Worm (Caenorhabditis elegans): ENCODE data around the gene F21G4.6.

The F21G4.6 gene

ce11 chrX:9932226-9932773, 15.1 kb upstream of the F21G4.6 start, which contains the start of gene tsp-21:
tsp-21 (plus strand) TSS chrX:9932371.
- TF ChIP-seq egl-13 (tag; optimal IDR thresholded peaks at IDR 0.05) (no peak), nhr-237 (tag; optimal IDR thresholded peaks at IDR 0.05) (peak; percentile 71), unc-130 (tag; optimal IDR thresholded peaks at IDR 0.05) (no peak), grh-1 (GFP tag; IDR thresholded peaks at IDR 0.05) (0 out of 2 replicates have a peak, but pooled peaks have one; percentile 9), sptf-1 (tag; optimal IDR thresholded peaks at IDR 0.05) (no peak), lin-15B (tag; optimal IDR thresholded peaks at IDR 0.05) (no peak), nhr-77 (tag; optimal IDR thresholded peaks at IDR 0.05) (peak; percentile 77), ztf-4 (tag; optimal IDR thresholded peaks at IDR 0.05) (peak; percentile 52), isw-1 (GFP tag; IDR thresholded peaks at IDR 0.05) (no peak), ces-1 (GFP tag; optimal IDR thresholded peaks at IDR 0.05) (no peak), lin-39 (tag; optimal IDR thresholded peaks at IDR 0.05) (no peak), alr-1 (tag; optimal IDR thresholded peaks at IDR 0.05; ENCODE audit: borderline replicate concordance) (no peak), nhr-12 (tag; optimal IDR thresholded peaks at IDR 0.05) (no peak), nhr-19 (GFP tag; conservative IDR thresholded peaks at IDR 0.05) (peak; percentile 57), mab-9 (GFP tag; IDR thresholded peaks at IDR 0.05) (no peak), pqm-1 (tag; optimal IDR thresholded peaks at IDR 0.05) (no peak), ama-1 (optimal IDR thresholded peaks at IDR 0.05) (no peak), dsc-1 (tag; optimal IDR thresholded peaks at IDR 0.05) (peak; percentile 11), nhr-47 (tag; optimal IDR thresholded peaks at IDR 0.05) (peak; percentile 69), skn-1 (tag; optimal IDR thresholded peaks at IDR 0.05) (peak; percentile 84), pax-3 (tag; optimal IDR thresholded peaks at IDR 0.05) (no peak), nhr-76 (tag; optimal IDR thresholded peaks at IDR 0.05) (no peak), unc-86 (tag; optimal IDR thresholded peaks at IDR 0.05) (peak; percentile 5), C04F5.9 (tag; optimal IDR thresholded peaks at IDR 0.05) (no peak), fos-1 (tag; optimal IDR thresholded peaks at IDR 0.05) (peak; percentile 76), hlh-17 (GFP tag; optimal IDR thresholded peaks at IDR 0.05; ENCODE audit: borderline replicate concordance) (no peak), efl-1 (optimal IDR thresholded peaks at IDR 0.05) (peak; percentile 19 to 54), efl-1 (GFP tag; optimal IDR thresholded peaks at IDR 0.05 in 1 of 2) (peak in 1 of 2 experiments; percentile 65), sox-4 (tag; optimal IDR thresholded peaks at IDR 0.05) (no peak), ceh-90 (tag; optimal IDR thresholded peaks at IDR 0.05) (no peak), F16B12.6 (tag; optimal IDR thresholded peaks at IDR 0.05) (no peak), nhr-11 (tag; optimal IDR thresholded peaks at IDR 0.05) (no peak), unc-98 (GFP tag; IDR thresholded peaks at IDR 0.05) (no peak), xbp-1 (tag; optimal IDR thresholded peaks at IDR 0.05) (peak; percentile 62), ets-5 (GFP tag; IDR thresholded peaks at IDR 0.05) (no peak), aha-1 (tag; optimal IDR thresholded peaks at IDR 0.05) (no peak), nhr-84 (tag; optimal IDR thresholded peaks at IDR 0.05) (no peak), fkh-8 (tag; optimal IDR thresholded peaks at IDR 0.05) (peak; percentile 32), irx-1 (tag; optimal IDR thresholded peaks at IDR 0.05) (peak; percentile 15), ceh-63 (GFP tag; optimal IDR thresholded peaks at IDR 0.05) (no peak), vab-15 (tag; optimal IDR thresholded peaks at IDR 0.05) (no peak), C16A3.4 (tag; optimal IDR thresholded peaks at IDR 0.05) (peak; percentile 90), elt-2 (tag; optimal IDR thresholded peaks at IDR 0.05) (peak; percentile 38), unc-30 (tag; optimal IDR thresholded peaks at IDR 0.05) (no peak), ceh-8 (GFP tag; optimal IDR thresholded peaks at IDR 0.05) (peak; percentile 53), hpl-2 (GFP tag; optimal IDR thresholded peaks at IDR 0.05) (peak; percentile 13), mdl-1 (tag; optimal IDR thresholded peaks at IDR 0.05) (peak in 1 of 2 experiments; percentile 71), ceh-82 (tag; optimal IDR thresholded peaks at IDR 0.05) (peak in 2 of 3 experiments; percentile 12 to 87), jun-1 (tag; optimal IDR thresholded peaks at IDR 0.05) (peak; percentile 82), aly-2 (tag; optimal IDR thresholded peaks at IDR 0.05) (no peak), blmp-1 (tag; optimal IDR thresholded peaks at IDR 0.05) (peak; percentile 96), egl-27 (tag; optimal IDR thresholded peaks at IDR 0.05) (peak in 1 of 2 experiments; percentile 21), lir-3 (tag; optimal IDR thresholded peaks at IDR 0.05; ENCODE audit: poor library complexity) (no peak), rnt-1 (tag; optimal IDR thresholded peaks at IDR 0.05) (peak; percentile 73)
